Fruit fly (Drosophila melanogaster) whole organism, embryonic: Measurements from ENCODE around the gene lectin-33A.

Experiments
- Atf3 ChIP-seq: fragments of 200-800 bp; sonication (Bioruptor generic); optimal IDR thresholded peaks from 3 replicates; lab custom pipeline; 2016; ENCODE audit warnings: missing biosample characterization, missing genetic modification characterization
- B-H1 ChIP-seq: fragments of 200-800 bp; sonication (Bioruptor generic); IDR thresholded peaks from 3 replicates; pipeline ENCODE4 v1.3.6; 2022; ENCODE audit warnings: missing biosample characterization, missing genetic modification characterization
- Blimp-1 ChIP-seq: fragments of 200-800 bp; sonication (Bioruptor generic); optimal IDR thresholded peaks from 3 replicates; lab custom pipeline; 2018; ENCODE audit warnings: missing biosample characterization, missing genetic modification characterization, mild to moderate bottlenecking, moderate library complexity, missing genetic modification reagents
- CG10543 ChIP-seq: fragments of 200-800 bp; sonication (Bioruptor generic); optimal IDR thresholded peaks from 3 replicates; lab custom pipeline; 2017; ENCODE audit warnings: missing biosample characterization, mild to moderate bottlenecking, missing genetic modification characterization, moderate library complexity
- CG11695 ChIP-seq: fragments of 200-800 bp; sonication (Bioruptor generic); IDR thresholded peaks from 3 replicates; pipeline ENCODE4 v1.3.6; 2022; ENCODE audit warnings: missing biosample characterization, missing genetic modification characterization
- CG12104 ChIP-seq: fragments of 200-800 bp; sonication (Bioruptor generic); optimal IDR thresholded peaks from 3 replicates; lab custom pipeline; 2016; ENCODE audit warnings: missing biosample characterization, missing genetic modification characterization
- CG16815 ChIP-seq: fragments of 200-800 bp; sonication (Bioruptor generic); optimal IDR thresholded peaks from 3 replicates; lab custom pipeline; 2017; ENCODE audit warnings: missing biosample characterization, mild to moderate bottlenecking, missing genetic modification characterization
- CG17328 ChIP-seq: fragments of 200-800 bp; sonication (Bioruptor generic); IDR thresholded peaks from 2 replicates; pipeline ENCODE4 v1.3.6; 2022; ENCODE audit warnings: missing biosample characterization, missing genetic modification characterization
- CG17802 ChIP-seq: fragments of 200-800 bp; sonication (Bioruptor generic); optimal IDR thresholded peaks from 2 replicates; lab custom pipeline; 2018; ENCODE audit warnings: missing biosample characterization, mild to moderate bottlenecking, missing genetic modification characterization, moderate library complexity
- CG18262 ChIP-seq: fragments of 200-800 bp; optimal IDR thresholded peaks from 3 replicates; lab custom pipeline; 2019; ENCODE audit warnings: missing biosample characterization, mild to moderate bottlenecking, missing genetic modification characterization, moderate library complexity
- CG18619 ChIP-seq: fragments of 200-800 bp; sonication (Bioruptor generic); optimal IDR thresholded peaks from 3 replicates; lab custom pipeline; 2017; ENCODE audit warnings: missing biosample characterization, mild to moderate bottlenecking, missing genetic modification characterization
- CG2678 ChIP-seq: fragments of 200-800 bp; sonication (Bioruptor generic); optimal IDR thresholded peaks from 3 replicates; lab custom pipeline; 2019; ENCODE audit warnings: missing biosample characterization, mild to moderate bottlenecking, missing genetic modification characterization, moderate library complexity
- CG31365 ChIP-seq: fragments of 200-800 bp; sonication (Bioruptor generic); optimal IDR thresholded peaks from 2 replicates; lab custom pipeline; 2018; ENCODE audit warnings: missing biosample characterization, mild to moderate bottlenecking, missing genetic modification characterization
- CG34376 ChIP-seq: fragments of 200-800 bp; sonication (Bioruptor generic); optimal IDR thresholded peaks from 2 replicates; lab custom pipeline; 2018; ENCODE audit warnings: missing biosample characterization, mild to moderate bottlenecking, missing genetic modification characterization
- CG4617 ChIP-seq: fragments of 200-800 bp; sonication (Bioruptor generic); optimal IDR thresholded peaks from 3 replicates; lab custom pipeline; 2016; ENCODE audit warnings: missing biosample characterization, missing genetic modification characterization, borderline replicate concordance
- CG4820 ChIP-seq: fragments of 200-800 bp; sonication (Bioruptor generic); optimal IDR thresholded peaks from 3 replicates; lab custom pipeline; 2016; ENCODE audit warnings: missing biosample characterization, missing genetic modification characterization
- CG4854 ChIP-seq: fragments of 200-800 bp; sonication (Bioruptor generic); optimal IDR thresholded peaks from 2 replicates; lab custom pipeline; 2016; ENCODE audit warnings: missing biosample characterization, missing genetic modification characterization, inconsistent platforms
- CG7271 ChIP-seq: fragments of 200-800 bp; sonication (Bioruptor generic); optimal IDR thresholded peaks from 2 replicates; lab custom pipeline; 2018; ENCODE audit warnings: missing biosample characterization, mild to moderate bottlenecking, missing genetic modification characterization, moderate library complexity
- CG7745 ChIP-seq: fragments of 200-800 bp; sonication (Bioruptor generic); optimal IDR thresholded peaks from 2 replicates; lab custom pipeline; 2018; ENCODE audit warnings: missing biosample characterization, mild to moderate bottlenecking, missing genetic modification characterization, moderate library complexity
- CG7987 ChIP-seq: fragments of 200-800 bp; sonication (Bioruptor generic); optimal IDR thresholded peaks from 2 replicates; lab custom pipeline; 2018; ENCODE audit warnings: missing biosample characterization, mild to moderate bottlenecking, missing genetic modification characterization, moderate library complexity
- CG8944 ChIP-seq: fragments of 200-800 bp; sonication (Bioruptor generic); optimal IDR thresholded peaks from 3 replicates; lab custom pipeline; 2016; ENCODE audit warnings: missing biosample characterization, missing genetic modification characterization
- CG9437 ChIP-seq: fragments of 200-800 bp; sonication (Bioruptor generic); optimal IDR thresholded peaks from 2 replicates; lab custom pipeline; 2018; ENCODE audit warnings: missing biosample characterization, mild to moderate bottlenecking, missing genetic modification characterization
- CG9876 ChIP-seq: fragments of 200-800 bp; sonication (Bioruptor generic); optimal IDR thresholded peaks from 2 replicates; lab custom pipeline; 2016; ENCODE audit warnings: missing biosample characterization, missing genetic modification characterization
- Ets97D ChIP-seq: fragments of 200-800 bp; sonication (Bioruptor generic); optimal IDR thresholded peaks from 3 replicates; lab custom pipeline; 2016; ENCODE audit warnings: missing biosample characterization, missing genetic modification characterization
- GATAe ChIP-seq: fragments of 200-800 bp; sonication (Bioruptor generic); conservative IDR thresholded peaks from 2 replicates; pipeline ENCODE4 v1.3.6; 2022; ENCODE audit warnings: missing biosample characterization, missing genetic modification characterization
- HmgZ ChIP-seq: fragments of 200-800 bp; sonication (Bioruptor generic); optimal IDR thresholded peaks from 2 replicates; lab custom pipeline; 2018; ENCODE audit warnings: missing biosample characterization, mild to moderate bottlenecking, missing genetic modification characterization
- Sox100B ChIP-seq: fragments of 200-800 bp; sonication (Bioruptor generic); optimal IDR thresholded peaks from 3 replicates; lab custom pipeline; 2018; ENCODE audit warnings: missing biosample characterization, mild to moderate bottlenecking, missing genetic modification characterization
- Usf ChIP-seq: fragments of 200-800 bp; sonication (Bioruptor generic); optimal IDR thresholded peaks from 2 replicates; lab custom pipeline; 2017; ENCODE audit warnings: missing genotype, missing biosample characterization, missing genetic modification characterization
- bigmax ChIP-seq: fragments of 200-800 bp; sonication (Bioruptor generic); optimal IDR thresholded peaks from 2 replicates; lab custom pipeline; 2018; ENCODE audit warnings: missing biosample characterization, mild to moderate bottlenecking, missing genetic modification characterization
- cas ChIP-seq: fragments of 200-800 bp; sonication (Bioruptor generic); IDR thresholded peaks from 2 replicates; pipeline ENCODE4 v1.3.6; 2022; ENCODE audit warnings: missing biosample characterization, missing genetic modification characterization
- croc ChIP-seq: fragments of 200-800 bp; sonication (Bioruptor generic); conservative IDR thresholded peaks from 3 replicates; pipeline ENCODE4 v1.3.6; 2022; ENCODE audit warnings: missing biosample characterization, missing genetic modification characterization
- cwo ChIP-seq: fragments of 200-800 bp; sonication (Bioruptor generic); optimal IDR thresholded peaks from 3 replicates; lab custom pipeline; 2017; ENCODE audit warnings: missing biosample characterization, missing genetic modification characterization, mild to moderate bottlenecking, moderate library complexity, missing genetic modification reagents
- dpn ChIP-seq, 2 experiments: fragments of 200-800 bp; sonication (Bioruptor generic); optimal IDR thresholded peaks; 3 replicates each; lab custom pipeline; 2016; ENCODE audit warnings: missing biosample characterization in 2 of 2, missing genetic modification characterization in 2 of 2
- dysf ChIP-seq: fragments of 200-800 bp; sonication (Bioruptor generic); IDR thresholded peaks from 3 replicates; pipeline ENCODE4 v1.3.6; 2022; ENCODE audit warnings: missing biosample characterization, missing genetic modification characterization
- en ChIP-seq: fragments of 200-800 bp; sonication (Bioruptor generic); optimal IDR thresholded peaks from 2 replicates; lab custom pipeline; 2016; ENCODE audit warnings: missing biosample characterization, missing genetic modification characterization
- gcm ChIP-seq: fragments of 200-800 bp; sonication (Bioruptor generic); optimal IDR thresholded peaks from 2 replicates; lab custom pipeline; 2019; ENCODE audit warnings: missing biosample characterization, mild to moderate bottlenecking, missing genetic modification characterization, moderate library complexity
- gfzf ChIP-seq: fragments of 200-800 bp; sonication (Bioruptor generic); optimal IDR thresholded peaks from 2 replicates; lab custom pipeline; 2016; ENCODE audit warnings: missing biosample characterization, mild to moderate bottlenecking, missing genetic modification characterization, moderate library complexity
- hkb ChIP-seq, 2 experiments: fragments of 200-800 bp in 1 of 2; fragments of >200 bp in 1 of 2; sonication (Bioruptor generic) in 1 of 2; IDR thresholded peaks in 1 of 2; optimal IDR thresholded peaks in 1 of 2; 2 replicates each; pipeline versions ENCODE4 v1.3.6 to Lab custom; 2017 to 2022; ENCODE audit warnings: missing biosample characterization in 1 of 2, missing genetic modification characterization in 1 of 2
- ken ChIP-seq: fragments of 200-800 bp; sonication (Bioruptor generic); IDR thresholded peaks from 3 replicates; pipeline ENCODE4 v1.3.6; 2022; ENCODE audit warnings: missing biosample characterization, missing genetic modification characterization
- lmd ChIP-seq: fragments of 200-800 bp; sonication (Bioruptor generic); IDR thresholded peaks from 2 replicates; pipeline ENCODE4 v1.3.6; 2022; ENCODE audit warnings: missing biosample characterization, missing genetic modification characterization
- nerfin-1 ChIP-seq: fragments of 200-800 bp; sonication (Bioruptor generic); optimal IDR thresholded peaks from 3 replicates; lab custom pipeline; 2019; ENCODE audit warnings: missing biosample characterization, mild to moderate bottlenecking, missing genetic modification characterization, moderate library complexity
- nom ChIP-seq: fragments of 200-800 bp; sonication (Bioruptor generic); optimal IDR thresholded peaks from 2 replicates; lab custom pipeline; 2017; ENCODE audit warnings: missing biosample characterization, missing genetic modification characterization, mild to moderate bottlenecking, moderate library complexity, missing genetic modification reagents
- pho ChIP-seq: fragments of 200-800 bp; sonication (Bioruptor generic); optimal IDR thresholded peaks from 2 replicates; lab custom pipeline; 2016; ENCODE audit warnings: missing biosample characterization, missing genetic modification characterization
- pros ChIP-seq: fragments of 200-800 bp; sonication (Bioruptor generic); optimal IDR thresholded peaks from 3 replicates; lab custom pipeline; 2019; ENCODE audit warnings: missing biosample characterization, mild to moderate bottlenecking, missing genetic modification characterization, moderate library complexity
- scrt ChIP-seq: fragments of 200-800 bp; sonication (Bioruptor generic); optimal IDR thresholded peaks from 2 replicates; lab custom pipeline; 2018; ENCODE audit warnings: missing biosample characterization, mild to moderate bottlenecking, missing genetic modification characterization, moderate library complexity
- slou ChIP-seq: fragments of 200-800 bp; sonication (Bioruptor generic); optimal IDR thresholded peaks from 3 replicates; lab custom pipeline; 2016; ENCODE audit warnings: missing biosample characterization, missing genetic modification characterization
- sna ChIP-seq: fragments of 200-800 bp; sonication (Bioruptor generic); IDR thresholded peaks from 2 replicates; pipeline ENCODE4 v1.3.6; 2022; ENCODE audit warnings: missing biosample characterization, missing genetic modification characterization; ENCODE audit not compliant: partially characterized antibody
- stc ChIP-seq: fragments of 200-800 bp; sonication (Bioruptor generic); IDR thresholded peaks from 2 replicates; pipeline ENCODE4 v1.3.6; 2022; ENCODE audit warnings: missing biosample characterization, missing genetic modification characterization

The lectin-33A gene

DNA sequence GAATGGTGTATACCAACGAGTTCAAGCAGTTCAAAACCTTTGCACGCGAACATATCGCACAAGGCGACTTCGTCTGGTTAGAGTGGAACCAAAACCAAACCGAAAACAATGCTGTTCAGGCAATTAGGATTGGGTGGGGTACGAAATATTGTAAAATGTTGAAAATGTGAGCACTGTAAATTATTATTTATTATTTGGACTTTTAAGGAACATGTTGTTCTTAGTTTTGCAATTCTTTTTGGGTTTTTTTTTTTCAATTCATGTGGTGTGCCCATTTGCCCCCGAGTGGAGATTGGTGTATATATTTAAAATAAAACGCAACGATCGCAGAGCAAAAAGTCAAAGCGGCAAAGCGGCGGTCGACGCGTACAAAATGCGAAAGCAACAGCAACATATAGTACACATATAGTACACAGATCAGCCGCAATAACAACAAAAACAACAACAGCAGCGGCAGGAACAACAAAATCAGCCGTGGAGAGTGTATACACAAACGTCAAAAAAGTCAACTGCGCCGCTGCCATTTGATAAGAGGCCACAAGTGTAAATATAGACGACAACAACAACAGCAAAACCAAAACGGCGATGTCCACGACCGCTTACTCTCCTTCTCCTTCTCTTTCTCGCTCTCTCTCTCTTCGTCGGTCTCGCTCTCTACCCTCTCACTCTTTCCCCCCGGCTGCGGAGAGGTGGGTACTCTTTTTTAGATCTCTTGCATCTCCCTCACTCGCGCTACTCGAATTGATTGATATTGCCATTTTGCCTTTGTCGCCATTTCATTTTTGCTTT, 43.0 kb downstream of the lectin-33A start (continued):
- no peak for TF ChIP-seq CG8944 (GFP tag; lab: Kevin White, UChicago)
- no peak for TF ChIP-seq CG4617
- TF ChIP-seq Ets97D, result no peak
- peak; percentile 41 for TF ChIP-seq CG16815 (GFP tag; lab: Kevin White, UChicago)
- no peak for TF ChIP-seq Atf3 (GFP tag; lab: Kevin White, UChicago)
- TF ChIP-seq B-H1 (GFP tag; lab: Robert Waterston, UW), result no peak; the same call in 1 of the 3 replicates
- peak; percentile 26 for TF ChIP-seq CG18262
- peak; percentile 54 for TF ChIP-seq HmgZ (tag; lab: Kevin White, UChicago)
- TF ChIP-seq CG7745 (tag; lab: Kevin White, UChicago), result no peak
- peak; percentile 76 for TF ChIP-seq CG10543
- TF ChIP-seq gfzf, result no peak
- peak; percentile 21 for TF ChIP-seq pho (GFP tag; lab: Kevin White, UChicago)
- no peak for TF ChIP-seq CG17328 (GFP tag; lab: Robert Waterston, UW)
- no peak for TF ChIP-seq GATAe (GFP tag; lab: Robert Waterston, UW)
- TF ChIP-seq dysf, result 0 out of 3 replicates have a peak, but pooled peaks have one; percentile 40
- TF ChIP-seq nerfin-1 (tag; lab: Kevin White, UChicago), result peak; percentile 55
- TF ChIP-seq CG17802 (tag; lab: Kevin White, UChicago), result no peak
- no peak for TF ChIP-seq scrt (GFP tag; lab: Kevin White, UChicago)
- TF ChIP-seq CG2678 (tag; lab: Kevin White, UChicago), result peak; percentile 68
- no peak for TF ChIP-seq cas (GFP tag; lab: Robert Waterston, UW)
- no peak for TF ChIP-seq CG9437 (GFP tag; lab: Kevin White, UChicago)
- TF ChIP-seq stc (GFP tag; lab: Robert Waterston, UW), result no peak; the same call in 1 of the 2 replicates
- TF ChIP-seq pros (GFP tag; lab: Kevin White, UChicago), result no peak
- TF ChIP-seq CG7987 (GFP tag; lab: Kevin White, UChicago), result peak; percentile 19
- TF ChIP-seq gcm, result peak; percentile 16
- TF ChIP-seq CG18619 (GFP tag; lab: Kevin White, UChicago), result peak; percentile 51
- no peak for TF ChIP-seq CG4854 (GFP tag; lab: Kevin White, UChicago)
- TF ChIP-seq CG9876, result no peak
- no peak for TF ChIP-seq sna (GFP tag; lab: Robert Waterston, UW)
- TF ChIP-seq dpn (GFP tag; optimal IDR thresholded peaks at IDR 0.05; lab: Kevin White, UChicago), result peak in 1 of 2 experiments; percentile 19
- no peak for TF ChIP-seq CG7271 (tag; lab: Kevin White, UChicago)
- TF ChIP-seq Blimp-1 (GFP tag; lab: Kevin White, UChicago), result peak; percentile 13
- TF ChIP-seq CG12104 (GFP tag; lab: Kevin White, UChicago), result peak; percentile 31
- TF ChIP-seq croc (GFP tag; lab: Robert Waterston, UW), result no peak
- peak; percentile 49 for TF ChIP-seq nom
- TF ChIP-seq Sox100B (GFP tag; lab: Kevin White, UChicago), result peak; percentile 14
- TF ChIP-seq CG34376 (GFP tag; lab: Kevin White, UChicago), result peak; percentile 67
- TF ChIP-seq CG4820 (GFP tag; lab: Kevin White, UChicago), result no peak
- no peak for TF ChIP-seq hkb (optimal IDR thresholded peaks at IDR 0.05; lab: Kevin White, UChicago)
- TF ChIP-seq hkb (GFP tag; IDR thresholded peaks at IDR 0.05; lab: Robert Waterston, UW), result no peak
- peak; percentile 59 for TF ChIP-seq lmd (GFP tag; lab: Robert Waterston, UW)
- peak; percentile 11 for TF ChIP-seq CG31365 (tag; lab: Kevin White, UChicago)
- TF ChIP-seq slou (GFP tag; lab: Kevin White, UChicago), result no peak
- no peak for TF ChIP-seq en (GFP tag; lab: Kevin White, UChicago)
- TF ChIP-seq bigmax (GFP tag; lab: Kevin White, UChicago), result no peak
- TF ChIP-seq Usf (GFP tag; lab: Kevin White, UChicago), result no peak
- TF ChIP-seq ken, result no peak
- peak; percentile 51 for TF ChIP-seq CG11695
- peak; percentile 45 for TF ChIP-seq cwo (GFP tag; lab: Kevin White, UChicago)
